Fruit fly (Drosophila melanogaster): Measurements from ENCODE around the gene CG14252.

- TF ChIP-seq Sin3A (optimal IDR thresholded peaks at IDR 0.05) (no peak), psq (optimal IDR thresholded peaks at IDR 0.05) (no peak)
Measured at dm6 chr3R:26953478-26953874, 8.1 kb downstream of the CG14252 start.

All from Kc167 (cell line).